Worm (Caenorhabditis elegans) whole organism, early embryonic: ENCODE data around the gene C50H11.13.

Source experiments
- B0310.2 ChIP-seq: sonication (generic microtip); optimal IDR thresholded peaks from 2 replicates; lab custom pipeline; 2016; ENCODE audit warnings: mild to moderate bottlenecking, missing genetic modification characterization, missing compliant biosample characterization
- F13C5.2 ChIP-seq: sonication (generic microtip); optimal IDR thresholded peaks from 2 replicates; lab custom pipeline; 2017; ENCODE audit warnings: mild to moderate bottlenecking, missing genetic modification characterization, inconsistent platforms, missing compliant biosample characterization
- aly-1 ChIP-seq: sonication (generic microtip); optimal IDR thresholded peaks from 2 replicates; lab custom pipeline; 2016; ENCODE audit warnings: missing genetic modification characterization, missing compliant biosample characterization
- ama-1 ChIP-seq: fragments of 150-350 bp; optimal IDR thresholded peaks from 2 replicates; lab custom pipeline; 2014
- ceh-13 ChIP-seq: fragments of 200-800 bp; sonication (Bioruptor generic); optimal IDR thresholded peaks from 2 replicates; lab custom pipeline; 2018; ENCODE audit warnings: mild to moderate bottlenecking, missing genetic modification characterization, missing compliant biosample characterization
- ceh-36 ChIP-seq: sonication (generic microtip); optimal IDR thresholded peaks from 2 replicates; lab custom pipeline; 2016; ENCODE audit warnings: missing genetic modification characterization, inconsistent platforms, missing compliant biosample characterization
- ets-7 ChIP-seq: sonication (generic microtip); optimal IDR thresholded peaks from 2 replicates; lab custom pipeline; 2016; ENCODE audit warnings: missing genotype, missing genetic modification characterization, missing compliant biosample characterization
- hmg-4 ChIP-seq: fragments of 200-800 bp; sonication (Bioruptor generic); optimal IDR thresholded peaks from 2 replicates; lab custom pipeline; 2018; ENCODE audit warnings: mild to moderate bottlenecking, missing genetic modification characterization, missing compliant biosample characterization
- hnd-1 ChIP-seq: sonication (generic microtip); optimal IDR thresholded peaks from 2 replicates; lab custom pipeline; 2016; ENCODE audit warnings: missing genetic modification characterization, missing compliant biosample characterization
- sea-1 ChIP-seq: fragments of 200-800 bp; sonication (Bioruptor generic); conservative IDR thresholded peaks from 2 replicates; pipeline ENCODE4 v1.3.6; 2022; ENCODE audit warnings: missing genetic modification characterization, missing compliant biosample characterization
- tbx-11 ChIP-seq: fragments of 200-800 bp; sonication (Bioruptor generic); IDR thresholded peaks from 2 replicates; pipeline ENCODE4 v1.3.6; 2022; ENCODE audit warnings: missing genetic modification characterization, missing compliant biosample characterization
- tra-4 ChIP-seq: sonication (generic microtip); optimal IDR thresholded peaks from 2 replicates; lab custom pipeline; 2017; ENCODE audit warnings: missing genetic modification characterization, missing compliant biosample characterization

ce11 chrV:3088768-3089167 is 17.3 kb upstream of the C50H11.13 start, which contains the start of gene acs-21:
- TF ChIP-seq F13C5.2: no peak
- TF ChIP-seq ama-1 (lab: Kevin White, UChicago): no peak
- no peak for TF ChIP-seq ceh-36 (tag; lab: Kevin White, UChicago)
- TF ChIP-seq tra-4 (tag; lab: Kevin White, UChicago): no peak
- TF ChIP-seq hnd-1 (tag; lab: Kevin White, UChicago): no peak
- no peak for TF ChIP-seq ets-7 (tag; lab: Kevin White, UChicago)
- TF ChIP-seq ceh-13 (GFP tag; lab: Kevin White, UChicago): no peak
- no peak for TF ChIP-seq B0310.2 (tag; lab: Kevin White, UChicago)
- TF ChIP-seq tbx-11 (GFP tag; lab: Robert Waterston, UW): no peak
- no peak for TF ChIP-seq hmg-4
- TF ChIP-seq sea-1 (GFP tag; lab: Robert Waterston, UW): no peak
- TF ChIP-seq aly-1 (tag; lab: Kevin White, UChicago): no peak
